Worm (Caenorhabditis elegans): Measurements from ENCODE around the gene C05B5.4.

DNA sequence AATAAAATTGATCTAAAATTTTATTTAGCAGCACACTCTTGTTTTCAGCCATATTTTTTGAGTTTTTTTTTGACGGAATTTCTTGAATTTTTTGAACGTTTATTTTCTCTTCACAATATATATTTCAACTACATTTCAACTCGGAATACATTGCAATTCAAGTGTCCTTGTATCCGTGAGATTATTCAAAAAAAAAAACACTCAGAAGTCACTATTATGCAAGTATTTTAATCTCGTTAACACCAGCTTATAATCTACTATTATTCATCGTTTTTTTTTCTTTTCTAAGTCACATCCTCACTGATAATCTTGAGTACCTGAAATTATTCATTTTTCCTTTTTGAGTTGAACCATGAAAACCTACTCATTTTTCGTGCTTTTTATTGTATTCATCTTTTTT, 29.8 kb downstream of the C05B5.4 start, which contains the start of gene ins-21:
- no peak for TF ChIP-seq sptf-1 (tag; optimal IDR thresholded peaks at IDR 0.05)
- TF ChIP-seq snpc-4 (tag; optimal IDR thresholded peaks at IDR 0.05) = no peak
- TF ChIP-seq bed-3 (GFP tag; optimal IDR thresholded peaks at IDR 0.05) = no peak
- TF ChIP-seq nhr-76 (tag; optimal IDR thresholded peaks at IDR 0.05) = no peak
- TF ChIP-seq pha-4 (tag; optimal IDR thresholded peaks at IDR 0.05) = no peak
- no peak for TF ChIP-seq nhr-237 (tag; optimal IDR thresholded peaks at IDR 0.05)
- TF ChIP-seq nhr-2 (tag; optimal IDR thresholded peaks at IDR 0.05) = no peak
